Worm (Caenorhabditis elegans) whole organism, L3 larva: ENCODE results near the gene E02H9.1.

Experiments used
- eor-1 ChIP-seq, 2 experiments: fragments of 150-350 bp; optimal IDR thresholded peaks; 2 replicates each; lab custom pipeline; 2014 to 2018; ENCODE audit warnings: missing biosample characterization in 2 of 2, missing genetic modification characterization in 2 of 2
- unc-39 ChIP-seq: sonication (generic microtip); optimal IDR thresholded peaks from 4 replicates; lab custom pipeline; 2017; ENCODE audit warnings: missing biosample characterization, missing genetic modification characterization
- zag-1 ChIP-seq: fragments of 150-350 bp; optimal IDR thresholded peaks from 2 replicates; lab custom pipeline; 2014; ENCODE audit warnings: missing biosample characterization, missing genetic modification characterization
- ztf-4 ChIP-seq: fragments of 150-350 bp; optimal IDR thresholded peaks from 2 replicates; lab custom pipeline; 2014; ENCODE audit warnings: missing biosample characterization, missing genetic modification characterization

DNA sequence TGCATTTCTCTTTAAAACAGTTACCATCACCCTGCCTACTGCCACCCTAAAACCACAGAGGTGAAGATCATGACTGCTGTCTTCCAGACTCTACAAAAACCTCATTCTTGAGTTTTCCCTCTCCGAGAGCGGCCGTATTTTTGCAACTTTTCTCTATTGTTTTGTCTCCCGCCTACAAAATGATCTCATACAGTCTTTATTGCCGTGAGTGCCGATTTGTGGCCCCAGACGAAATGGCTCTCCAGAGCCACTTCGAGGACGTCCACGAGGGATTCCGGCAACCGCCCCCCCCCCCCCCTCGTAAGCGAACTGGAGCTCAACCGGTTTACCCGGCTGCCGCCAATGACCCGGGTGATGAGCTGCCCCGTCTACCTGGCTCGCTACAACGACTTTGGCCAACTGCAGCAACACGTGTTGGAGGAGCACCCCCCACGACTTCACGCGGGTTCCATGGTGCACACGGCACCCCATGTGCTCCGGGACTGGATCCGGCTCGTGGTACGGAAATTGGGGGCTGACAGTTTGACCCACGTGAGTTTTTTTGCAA, 43.4 kb upstream of the E02H9.1 start:
- TF ChIP-seq unc-39 (no peak), zag-1 (no peak), ztf-4 (tag; lab: Kevin White, UChicago) (no peak), eor-1 (tag; optimal IDR thresholded peaks at IDR 0.05; lab: Kevin White, UChicago) (no peak)
